ENCODE assay signal across 1 worm cellular context in genomic region chrV:2673807-2674206, ce11.
TF ChIP-seq lines count a peak whose summit lies in the region.

No protein-coding gene starts in this region.

TF ChIP-seq in whole organism, L4 larva, 104 proteins besides CTCF, POLR2A, EP300 and RAD21 (continued from another document):
- TF ChIP-seq duxl-1 (tag; optimal IDR thresholded peaks at IDR 0.05; lab: Kevin White, UChicago; ENCODE audit: poor library complexity) (no peak), attf-4 (tag; optimal IDR thresholded peaks at IDR 0.05; lab: Kevin White, UChicago) (no peak), nhr-10 (tag; optimal IDR thresholded peaks at IDR 0.05; lab: Kevin White, UChicago) (no peak), ztf-11 (tag; optimal IDR thresholded peaks at IDR 0.05; lab: Kevin White, UChicago) (no peak), dmd-6 (GFP tag; IDR thresholded peaks at IDR 0.05; lab: Robert Waterston, UW) (peak; percentile 48), lin-29 (GFP tag; IDR thresholded peaks at IDR 0.05; lab: Robert Waterston, UW) (no peak), mes-2 (tag; optimal IDR thresholded peaks at IDR 0.05; lab: Kevin White, UChicago; ENCODE audit: poor library complexity, severe bottlenecking) (peak; percentile 61), zfp-3 (GFP tag; conservative IDR thresholded peaks at IDR 0.05; lab: Robert Waterston, UW) (no peak), ztf-7 (tag; optimal IDR thresholded peaks at IDR 0.05; lab: Kevin White, UChicago) (no peak), ama-1 (optimal IDR thresholded peaks at IDR 0.05; lab: Kevin White, UChicago) (no peak), daf-16 (GFP tag; optimal IDR thresholded peaks at IDR 0.05; lab: Kevin White, UChicago) (peak in 1 of 2 experiments; percentile 20), daf-16 (tag; optimal IDR thresholded peaks at IDR 0.05; lab: Kevin White, UChicago) (peak; percentile 85), gei-8 (GFP tag; optimal IDR thresholded peaks at IDR 0.05; lab: Kevin White, UChicago) (no peak), T20F7.1 (GFP tag; optimal IDR thresholded peaks at IDR 0.05; lab: Kevin White, UChicago) (no peak), lin-13 (GFP tag; optimal IDR thresholded peaks at IDR 0.05; lab: Kevin White, UChicago) (peak; percentile 49), unc-130 (GFP tag; optimal IDR thresholded peaks at IDR 0.05; lab: Kevin White, UChicago) (peak; percentile 34), hif-1 (tag; optimal IDR thresholded peaks at IDR 0.05; lab: Kevin White, UChicago) (no peak), vab-7 (GFP tag; IDR thresholded peaks at IDR 0.05; lab: Robert Waterston, UW) (peak; percentile 65), madf-5 (GFP tag; IDR thresholded peaks at IDR 0.05; lab: Robert Waterston, UW) (peak in 1 of 2 experiments; percentile 79; a peak in 1 of 4 replicates), lin-39 (tag; optimal IDR thresholded peaks at IDR 0.05; lab: Kevin White, UChicago) (no peak), nhr-25 (tag; optimal IDR thresholded peaks at IDR 0.05; lab: Kevin White, UChicago; ENCODE audit: borderline replicate concordance, insufficient read depth) (no peak), ceh-82 (tag; optimal IDR thresholded peaks at IDR 0.05; lab: Kevin White, UChicago) (no peak), pqm-1 (tag; optimal IDR thresholded peaks at IDR 0.05; lab: Kevin White, UChicago) (no peak), sdz-12 (GFP tag; optimal IDR thresholded peaks at IDR 0.05; lab: Kevin White, UChicago) (no peak), nhr-48 (tag; optimal IDR thresholded peaks at IDR 0.05; lab: Kevin White, UChicago) (no peak), nhr-11 (tag; optimal IDR thresholded peaks at IDR 0.05; lab: Kevin White, UChicago) (no peak), F26F4.8 (GFP tag; conservative IDR thresholded peaks at IDR 0.05; lab: Robert Waterston, UW) (0 out of 2 replicates have a peak, but pooled peaks have one; percentile 27)
